Fruit fly (Drosophila melanogaster) whole organism, embryonic: ENCODE data around the gene CG15431.

Experiments used
- Adf1 ChIP-seq: fragments of 200-800 bp; sonication (Bioruptor generic); IDR thresholded peaks from 2 replicates; pipeline ENCODE4 v1.3.6; 2022; ENCODE audit warnings: missing biosample characterization, missing genetic modification characterization
- Antp ChIP-seq: fragments of 200-800 bp; sonication (Bioruptor generic); optimal IDR thresholded peaks from 3 replicates; lab custom pipeline; 2016; ENCODE audit warnings: missing biosample characterization, missing genetic modification characterization
- Awh ChIP-seq: fragments of 200-800 bp; sonication (Bioruptor generic); IDR thresholded peaks from 2 replicates; pipeline ENCODE4, ENCODE4 v1.3.6; 2022; ENCODE audit warnings: missing biosample characterization, missing genetic modification characterization
- B-H1 ChIP-seq: fragments of 200-800 bp; sonication (Bioruptor generic); IDR thresholded peaks from 3 replicates; pipeline ENCODE4 v1.3.6; 2022; ENCODE audit warnings: missing biosample characterization, missing genetic modification characterization
- Bdp1 ChIP-seq: fragments of 200-800 bp; sonication (Bioruptor generic); optimal IDR thresholded peaks from 3 replicates; lab custom pipeline; 2016; ENCODE audit warnings: missing biosample characterization, missing genetic modification characterization
- CG11247 ChIP-seq: fragments of 200-800 bp; sonication (Bioruptor generic); IDR thresholded peaks from 2 replicates; pipeline ENCODE4 v1.3.6; 2022; ENCODE audit warnings: missing biosample characterization, missing genetic modification characterization
- CG12219 ChIP-seq: fragments of 200-800 bp; sonication (Bioruptor generic); optimal IDR thresholded peaks from 3 replicates; lab custom pipeline; 2018; ENCODE audit warnings: missing biosample characterization, mild to moderate bottlenecking, missing genetic modification characterization
- CG13775 ChIP-seq: fragments of 200-800 bp; sonication (Bioruptor generic); optimal IDR thresholded peaks from 3 replicates; lab custom pipeline; 2017; ENCODE audit warnings: missing biosample characterization, mild to moderate bottlenecking, missing genetic modification characterization
- CG14050 ChIP-seq: fragments of 200-800 bp; sonication (Bioruptor generic); IDR thresholded peaks from 3 replicates; pipeline ENCODE4 v1.3.6; 2022; ENCODE audit warnings: missing biosample characterization, missing genetic modification characterization
- CG14667 ChIP-seq: fragments of 200-800 bp; sonication (Bioruptor generic); IDR thresholded peaks from 2 replicates; pipeline ENCODE4 v1.3.6; 2022; ENCODE audit warnings: missing biosample characterization, missing genetic modification characterization
- CG14965 ChIP-seq: fragments of 200-800 bp; sonication (Bioruptor generic); optimal IDR thresholded peaks from 2 replicates; lab custom pipeline; 2016; ENCODE audit warnings: missing biosample characterization, missing genetic modification characterization, borderline replicate concordance
- CG15479 ChIP-seq: fragments of 200-800 bp; sonication (Bioruptor generic); optimal IDR thresholded peaks from 3 replicates; lab custom pipeline; 2019; ENCODE audit warnings: missing biosample characterization, mild to moderate bottlenecking, missing genetic modification characterization, moderate library complexity
- CG17186 ChIP-seq: fragments of 200-800 bp; sonication (Bioruptor generic); optimal IDR thresholded peaks from 3 replicates; lab custom pipeline; 2017; ENCODE audit warnings: missing biosample characterization, missing genetic modification reagents, missing genetic modification characterization
- CG17802 ChIP-seq: fragments of 200-800 bp; sonication (Bioruptor generic); optimal IDR thresholded peaks from 2 replicates; lab custom pipeline; 2018; ENCODE audit warnings: missing biosample characterization, mild to moderate bottlenecking, missing genetic modification characterization, moderate library complexity
- CG4617 ChIP-seq: fragments of 200-800 bp; sonication (Bioruptor generic); optimal IDR thresholded peaks from 3 replicates; lab custom pipeline; 2016; ENCODE audit warnings: missing biosample characterization, missing genetic modification characterization, borderline replicate concordance
- CG4707 ChIP-seq: fragments of 200-800 bp; sonication (Bioruptor generic); optimal IDR thresholded peaks from 2 replicates; lab custom pipeline; 2018; ENCODE audit warnings: missing biosample characterization, mild to moderate bottlenecking, missing genetic modification characterization, moderate library complexity
- CG5180 ChIP-seq: fragments of 200-800 bp; sonication (Bioruptor generic); optimal IDR thresholded peaks from 3 replicates; lab custom pipeline; 2017; ENCODE audit warnings: missing biosample characterization, missing genetic modification characterization, mild to moderate bottlenecking, moderate library complexity, missing genetic modification reagents
- CG6791 ChIP-seq: fragments of 200-800 bp; sonication (Bioruptor generic); IDR thresholded peaks from 3 replicates; pipeline ENCODE4 v1.3.6; 2022; ENCODE audit warnings: missing biosample characterization, missing genetic modification characterization; ENCODE audit not compliant: partially characterized antibody
- CG7839 ChIP-seq: fragments of 200-800 bp; sonication (Bioruptor generic); optimal IDR thresholded peaks from 3 replicates; lab custom pipeline; 2018; ENCODE audit warnings: missing biosample characterization, mild to moderate bottlenecking, missing genetic modification characterization, moderate library complexity
- CG8281 ChIP-seq: fragments of 200-800 bp; sonication (Bioruptor generic); optimal IDR thresholded peaks from 2 replicates; lab custom pipeline; 2018; ENCODE audit warnings: missing biosample characterization, mild to moderate bottlenecking, missing genetic modification characterization, moderate library complexity
- CG8924 ChIP-seq: fragments of 200-800 bp; optimal IDR thresholded peaks from 3 replicates; lab custom pipeline; 2019; ENCODE audit warnings: missing biosample characterization, mild to moderate bottlenecking, missing genetic modification characterization, moderate library complexity
- CG9437 ChIP-seq: fragments of 200-800 bp; sonication (Bioruptor generic); optimal IDR thresholded peaks from 2 replicates; lab custom pipeline; 2018; ENCODE audit warnings: missing biosample characterization, mild to moderate bottlenecking, missing genetic modification characterization
- CG9817 ChIP-seq: fragments of 200-800 bp; sonication (Bioruptor generic); optimal IDR thresholded peaks from 2 replicates; lab custom pipeline; 2018; ENCODE audit warnings: missing biosample characterization, mild to moderate bottlenecking, missing genetic modification characterization, moderate library complexity
- CoRest ChIP-seq: fragments of 200-800 bp; sonication (Bioruptor generic); optimal IDR thresholded peaks from 3 replicates; lab custom pipeline; 2018; ENCODE audit warnings: missing biosample characterization, mild to moderate bottlenecking, missing genetic modification characterization, moderate library complexity
- Dref ChIP-seq: fragments of 200-800 bp; sonication (Bioruptor generic); IDR thresholded peaks from 2 replicates; pipeline ENCODE4 v1.3.6; 2022; ENCODE audit warnings: missing biosample characterization, missing genetic modification characterization
- Eip74EF ChIP-seq, 2 experiments: fragments of 200-800 bp in 1 of 2; fragments of >200 bp in 1 of 2; sonication (Bioruptor generic) in 1 of 2; optimal IDR thresholded peaks; 2 replicates each; lab custom pipeline; 2017 to 2019; ENCODE audit warnings: missing biosample characterization in 2 of 2, missing genetic modification characterization in 2 of 2, mild to moderate bottlenecking in 1 of 2, moderate library complexity in 1 of 2
- Hsf ChIP-seq: fragments of 200-800 bp; sonication (Bioruptor generic); optimal IDR thresholded peaks from 3 replicates; lab custom pipeline; 2016; ENCODE audit warnings: missing biosample characterization, missing genetic modification characterization
- Meics ChIP-seq: fragments of 200-800 bp; sonication (Bioruptor generic); optimal IDR thresholded peaks from 2 replicates; lab custom pipeline; 2017; ENCODE audit warnings: missing biosample characterization, mild to moderate bottlenecking, missing genetic modification characterization
- Neu2 ChIP-seq: fragments of 200-800 bp; sonication (Bioruptor generic); optimal IDR thresholded peaks from 3 replicates; lab custom pipeline; 2016; ENCODE audit warnings: missing biosample characterization, missing genetic modification characterization, borderline replicate concordance
- Nf-YC ChIP-seq: fragments of 200-800 bp; optimal IDR thresholded peaks from 3 replicates; lab custom pipeline; 2019; ENCODE audit warnings: missing biosample characterization, mild to moderate bottlenecking, missing genetic modification characterization, moderate library complexity
- Poxn ChIP-seq: fragments of 200-800 bp; sonication (Bioruptor generic); IDR thresholded peaks from 2 replicates; pipeline ENCODE4 v1.3.6; 2022; ENCODE audit warnings: missing biosample characterization, missing genetic modification characterization
- Sox102F ChIP-seq: fragments of 200-800 bp; sonication (Bioruptor generic); optimal IDR thresholded peaks from 2 replicates; lab custom pipeline; 2018; ENCODE audit warnings: missing biosample characterization, mild to moderate bottlenecking, missing genetic modification characterization, moderate library complexity
- abd-A ChIP-seq: fragments of 200-800 bp; sonication (Bioruptor generic); optimal IDR thresholded peaks from 3 replicates; lab custom pipeline; 2019; ENCODE audit warnings: missing biosample characterization, mild to moderate bottlenecking, missing genetic modification characterization, moderate library complexity
- da ChIP-seq: fragments of 200-800 bp; sonication (Bioruptor generic); optimal IDR thresholded peaks from 2 replicates; lab custom pipeline; 2016; ENCODE audit warnings: missing biosample characterization, missing genetic modification characterization
- dmrt11E ChIP-seq: fragments of 200-800 bp; sonication (Bioruptor generic); optimal IDR thresholded peaks from 3 replicates; lab custom pipeline; 2018; ENCODE audit warnings: missing biosample characterization, mild to moderate bottlenecking, missing genetic modification characterization, moderate library complexity
- eve ChIP-seq, 2 experiments: fragments of >200 bp; optimal IDR thresholded peaks; 2 replicates each; lab custom pipeline; 2017; ENCODE audit warnings: missing biosample characterization in 2 of 2, missing genetic modification characterization in 2 of 2
- ewg ChIP-seq: fragments of 200-800 bp; sonication (Bioruptor generic); optimal IDR thresholded peaks from 3 replicates; lab custom pipeline; 2017; ENCODE audit warnings: mild to moderate bottlenecking, missing biosample characterization, missing genetic modification reagents, missing genetic modification characterization
- exex ChIP-seq: fragments of 200-800 bp; sonication (Bioruptor generic); optimal IDR thresholded peaks from 4 replicates; lab custom pipeline; 2018; ENCODE audit warnings: missing biosample characterization, mild to moderate bottlenecking, missing genetic modification characterization, moderate library complexity
- fd64A ChIP-seq: fragments of 200-800 bp; sonication (Bioruptor generic); optimal IDR thresholded peaks from 3 replicates; lab custom pipeline; 2018; ENCODE audit warnings: missing biosample characterization, mild to moderate bottlenecking, missing genetic modification characterization
- oc ChIP-seq: fragments of 200-800 bp; sonication (Bioruptor generic); optimal IDR thresholded peaks from 2 replicates; lab custom pipeline; 2018; ENCODE audit warnings: missing biosample characterization, mild to moderate bottlenecking, missing genetic modification characterization, moderate library complexity
- psq ChIP-seq: fragments of 200-800 bp; sonication (Bioruptor generic); optimal IDR thresholded peaks from 2 replicates; lab custom pipeline; 2017; ENCODE audit warnings: missing biosample characterization, missing genetic modification characterization
- schlank ChIP-seq: fragments of 200-800 bp; sonication (Bioruptor generic); optimal IDR thresholded peaks from 2 replicates; lab custom pipeline; 2018; ENCODE audit warnings: missing biosample characterization, mild to moderate bottlenecking, missing genetic modification characterization
- slp2 ChIP-seq: fragments of 200-800 bp; sonication (Bioruptor generic); optimal IDR thresholded peaks from 2 replicates; lab custom pipeline; 2016; ENCODE audit warnings: missing biosample characterization, missing genetic modification characterization
- tin ChIP-seq: fragments of 200-800 bp; sonication (Bioruptor generic); optimal IDR thresholded peaks from 3 replicates; lab custom pipeline; 2016; ENCODE audit warnings: missing biosample characterization, missing genetic modification characterization
- tll ChIP-seq, 2 experiments: fragments of 200-800 bp in 1 of 2; fragments of >200 bp in 1 of 2; sonication (Bioruptor generic) in 1 of 2; optimal IDR thresholded peaks; 2 replicates each; lab custom pipeline; 2017 to 2019; ENCODE audit warnings: missing biosample characterization in 2 of 2, missing genetic modification characterization in 2 of 2, mild to moderate bottlenecking in 1 of 2, moderate library complexity in 1 of 2
- tup ChIP-seq: fragments of 200-800 bp; sonication (Bioruptor generic); optimal IDR thresholded peaks from 2 replicates; lab custom pipeline; 2016; ENCODE audit warnings: missing biosample characterization, mild to moderate bottlenecking, missing genetic modification characterization, moderate library complexity
- unpg ChIP-seq: fragments of 200-800 bp; sonication (Bioruptor generic); optimal IDR thresholded peaks from 3 replicates; lab custom pipeline; 2018; ENCODE audit warnings: missing biosample characterization, mild to moderate bottlenecking, missing genetic modification characterization, moderate library complexity

Gene CG15431

dm6 chr2L:4440881-4441737 is at the start of gene CG15431 (continued):
- TF ChIP-seq CG7839 (peak; percentile 61), dmrt11E (tag; lab: Kevin White, UChicago) (no peak), eve (GFP tag; optimal IDR thresholded peaks at IDR 0.05; lab: Kevin White, UChicago) (no peak), exex (tag; lab: Kevin White, UChicago) (no peak), abd-A (tag; lab: Kevin White, UChicago) (peak; percentile 81), Poxn (GFP tag; lab: Robert Waterston, UW) (no peak), CoRest (tag; lab: Kevin White, UChicago) (peak; percentile 47), Meics (GFP tag; lab: Kevin White, UChicago) (peak; percentile 77), CG9437 (GFP tag; lab: Kevin White, UChicago) (no peak), Antp (no peak), schlank (no peak), Eip74EF (GFP tag; optimal IDR thresholded peaks at IDR 0.05; lab: Kevin White, UChicago) (peak in 1 of 2 experiments; percentile 53), CG17802 (no peak), CG14965 (no peak), CG8924 (peak; percentile 56), psq (no peak), CG6791 (GFP tag; lab: Robert Waterston, UW) (no peak), Bdp1 (GFP tag; lab: Kevin White, UChicago) (no peak), CG14667 (GFP tag; lab: Robert Waterston, UW) (0 out of 2 replicates have a peak, but pooled peaks have one; percentile 8), CG5180 (peak; percentile 59), Sox102F (GFP tag; lab: Kevin White, UChicago) (no peak), Neu2 (GFP tag; lab: Kevin White, UChicago) (no peak), CG8281 (tag; lab: Kevin White, UChicago) (no peak), slp2 (GFP tag; lab: Kevin White, UChicago) (peak; percentile 13), CG4707 (no peak), tin (peak; percentile 37), CG15479 (no peak), Adf1 (GFP tag; lab: Robert Waterston, UW) (peak; percentile 42; the same call in 1 of the 2 replicates), Nf-YC (tag; lab: Kevin White, UChicago) (peak; percentile 1), da (GFP tag; lab: Kevin White, UChicago) (no peak), oc (tag; lab: Kevin White, UChicago) (no peak), CG17186 (GFP tag; lab: Kevin White, UChicago) (no peak), B-H1 (GFP tag; lab: Robert Waterston, UW) (0 out of 3 replicates have a peak, but pooled peaks have one; percentile 37), CG12219 (GFP tag; lab: Kevin White, UChicago) (no peak), CG11247 (peak; percentile 58), Dref (no peak), Hsf (GFP tag; lab: Kevin White, UChicago) (peak; percentile 33), CG9817 (tag; lab: Kevin White, UChicago) (peak; percentile 29), tup (GFP tag; lab: Kevin White, UChicago) (peak; percentile 25), unpg (GFP tag; lab: Kevin White, UChicago) (peak; percentile 66), fd64A (no peak), ewg (GFP tag; lab: Kevin White, UChicago) (peak; percentile 65), CG4617 (GFP tag; lab: Kevin White, UChicago) (no peak), CG14050 (peak; percentile 46; the same call in 2 of the 3 replicates), tll (GFP tag; optimal IDR thresholded peaks at IDR 0.05; lab: Kevin White, UChicago) (no peak), CG13775 (peak; percentile 36), Awh (GFP tag; lab: Robert Waterston, UW) (no peak)
